Worm (Caenorhabditis elegans) whole organism, L3 larva: ENCODE results near the gene Y39G8B.13.

Experiments
- lin-15B ChIP-seq: fragments of 150-350 bp; optimal IDR thresholded peaks from 2 replicates; lab custom pipeline; 2014; ENCODE audit warnings: missing biosample characterization, missing genetic modification characterization
- lin-39 ChIP-seq: fragments of 150-350 bp; optimal IDR thresholded peaks from 2 replicates; lab custom pipeline; 2018; ENCODE audit warnings: missing biosample characterization, missing genetic modification reagents, missing genetic modification characterization
- mml-1 ChIP-seq: fragments of 150-350 bp; sonication (generic microtip); optimal IDR thresholded peaks from 3 replicates; lab custom pipeline; 2014; ENCODE audit warnings: missing biosample characterization, missing genetic modification characterization
- nfya-1 ChIP-seq: sonication (generic microtip); optimal IDR thresholded peaks from 2 replicates; lab custom pipeline; 2017; ENCODE audit warnings: missing genetic modification characterization, mild to moderate bottlenecking, missing compliant biosample characterization, antibody characterized with exemption, moderate library complexity; ENCODE audit not compliant: insufficient read depth
- nhr-12 ChIP-seq: fragments of 150-350 bp; optimal IDR thresholded peaks from 2 replicates; lab custom pipeline; 2014; ENCODE audit warnings: missing biosample characterization, missing genetic modification characterization
- nhr-25 ChIP-seq: sonication (generic microtip); optimal IDR thresholded peaks from 2 replicates; lab custom pipeline; 2017; ENCODE audit warnings: missing biosample characterization, missing genetic modification characterization
- nhr-43 ChIP-seq: sonication (generic microtip); optimal IDR thresholded peaks from 2 replicates; lab custom pipeline; 2016; ENCODE audit warnings: mild to moderate bottlenecking, missing genetic modification characterization, missing compliant biosample characterization; ENCODE audit not compliant: poor library complexity, severe bottlenecking
- nhr-76 ChIP-seq: fragments of 150-350 bp; sonication (generic microtip); optimal IDR thresholded peaks from 5 replicates; lab custom pipeline; 2014; ENCODE audit warnings: missing biosample characterization, missing genetic modification characterization
- skn-1 ChIP-seq: fragments of 150-350 bp; optimal IDR thresholded peaks from 2 replicates; lab custom pipeline; 2014; ENCODE audit warnings: missing biosample characterization, missing genetic modification characterization
- snpc-4 ChIP-seq: fragments of 150-350 bp; optimal IDR thresholded peaks from 2 replicates; lab custom pipeline; 2014; ENCODE audit warnings: missing biosample characterization, missing genetic modification characterization
- unc-62 ChIP-seq: fragments of 150-350 bp; sonication (generic microtip); optimal IDR thresholded peaks from 4 replicates; lab custom pipeline; 2014; ENCODE audit warnings: missing biosample characterization, missing genetic modification reagents, missing genetic modification characterization
- ztf-11 ChIP-seq: fragments of 150-350 bp; optimal IDR thresholded peaks from 2 replicates; lab custom pipeline; 2014; ENCODE audit warnings: missing biosample characterization, missing genetic modification characterization

ce11 chrII:13979833-13980513, 2.9 kb downstream of the Y39G8B.13 start, which contains the start of gene sre-48:
- TF ChIP-seq skn-1 (tag; lab: Kevin White, UChicago) (no peak), nhr-12 (tag; lab: Kevin White, UChicago) (no peak), nhr-76 (tag; lab: Kevin White, UChicago) (no peak), unc-62 (GFP tag; lab: Kevin White, UChicago) (no peak), snpc-4 (no peak), nfya-1 (tag; lab: Kevin White, UChicago) (no peak), nhr-43 (no peak), lin-39 (no peak), ztf-11 (tag; lab: Kevin White, UChicago) (no peak), nhr-25 (no peak), mml-1 (tag; lab: Kevin White, UChicago) (no peak), lin-15B (tag; lab: Kevin White, UChicago) (no peak)
